Fruit fly (Drosophila melanogaster): ENCODE results near the gene CG5641.

DNA sequence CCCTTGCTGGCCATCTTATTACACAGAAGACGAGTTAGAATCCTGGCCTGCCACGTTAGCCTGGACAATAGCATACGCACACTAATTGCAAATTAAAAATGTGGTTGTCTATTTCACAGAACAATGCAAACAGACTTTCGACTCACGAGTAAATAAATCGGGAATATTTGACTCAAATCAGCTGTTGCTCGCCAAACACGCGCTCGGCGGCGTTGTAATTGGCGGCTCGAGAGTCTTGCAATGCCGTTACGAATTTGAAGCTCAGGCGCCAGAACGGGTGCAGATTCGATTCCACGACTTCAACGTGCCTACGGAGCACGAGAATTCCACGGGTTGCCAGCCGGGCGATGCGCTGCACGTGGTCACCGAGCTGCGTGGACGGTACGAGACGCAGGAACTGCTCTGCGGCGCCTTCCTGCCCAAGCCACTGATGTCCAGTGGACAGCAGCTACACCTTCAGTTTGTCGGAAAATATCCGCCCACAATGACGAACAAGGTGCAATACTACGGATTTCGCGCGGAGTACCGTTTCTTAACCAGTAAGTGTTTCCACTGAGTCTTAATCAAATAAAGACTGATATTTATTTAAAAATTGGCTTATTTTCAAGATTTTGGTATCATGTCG is 27.3 kb downstream of the CG5641 start, which contains the start of gene DNAlig3:
- TF ChIP-seq CG6808 (GFP tag; optimal IDR thresholded peaks at IDR 0.05) (no peak), Lpt (GFP tag; optimal IDR thresholded peaks at IDR 0.05) (no peak), CG32006 (GFP tag; optimal IDR thresholded peaks at IDR 0.05) (no peak), CG10631 (GFP tag; optimal IDR thresholded peaks at IDR 0.05) (no peak), CG9139 (GFP tag; optimal IDR thresholded peaks at IDR 0.05) (no peak), OdsH (GFP tag; optimal IDR thresholded peaks at IDR 0.05) (no peak), CG31627 (GFP tag; optimal IDR thresholded peaks at IDR 0.05) (no peak), net (GFP tag; optimal IDR thresholded peaks at IDR 0.05) (no peak), CG8632 (GFP tag; optimal IDR thresholded peaks at IDR 0.05) (no peak), Hr39 (GFP tag; optimal IDR thresholded peaks at IDR 0.05) (no peak)
